Worm (Caenorhabditis elegans): Measurements from ENCODE around the gene ZK1010.12.

DNA sequence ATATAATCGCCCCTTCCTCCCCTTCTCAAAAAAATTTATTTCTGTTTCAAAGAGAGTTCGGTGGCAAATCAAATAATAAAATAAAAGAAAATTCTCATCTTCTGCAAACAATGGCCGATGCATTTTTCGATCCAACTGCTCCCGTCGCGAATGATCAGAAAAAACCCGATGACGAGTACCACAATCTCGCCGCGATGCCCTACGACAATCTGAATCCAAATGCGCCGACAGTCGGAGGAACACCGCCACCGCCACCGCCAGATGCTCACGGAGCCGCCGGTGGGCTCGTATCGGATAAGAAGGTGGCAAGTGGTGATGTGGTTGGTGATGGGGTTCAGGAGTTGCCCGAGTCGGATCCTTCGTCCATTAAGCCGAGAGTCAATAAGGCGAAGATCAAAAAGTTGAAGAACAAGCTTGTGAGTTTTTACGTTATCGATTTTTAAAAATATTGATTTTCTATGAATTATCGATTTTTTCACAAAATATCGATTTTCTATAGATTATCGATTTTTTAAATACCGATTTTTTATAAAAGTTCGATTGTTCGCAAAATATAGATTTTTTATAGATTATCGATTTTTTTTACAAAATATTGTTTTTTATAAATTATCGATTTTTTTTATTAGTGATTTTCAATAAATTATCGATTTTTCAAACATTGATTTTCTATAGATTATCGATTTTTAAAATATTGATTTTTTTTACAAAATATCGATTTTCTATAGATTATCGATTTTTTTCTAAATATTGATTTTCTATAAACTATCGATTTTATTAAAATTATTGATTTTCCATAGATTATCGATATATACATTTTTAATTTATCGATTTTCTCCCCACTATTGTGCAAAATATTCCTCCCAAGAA is 39.5 kb upstream of the ZK1010.12 start, which contains the start of gene Y39E4A.1:
- TF ChIP-seq pqm-1 (tag; optimal IDR thresholded peaks at IDR 0.05): no peak
- no peak for TF ChIP-seq fkh-10 (GFP tag; optimal IDR thresholded peaks at IDR 0.05)
- TF ChIP-seq zfp-3 (GFP tag; conservative IDR thresholded peaks at IDR 0.05): no peak
- no peak for TF ChIP-seq F49E8.2 (tag; optimal IDR thresholded peaks at IDR 0.05; ENCODE audit: borderline replicate concordance)
